Worm (Caenorhabditis elegans) whole organism, midembryonic: Measurements from ENCODE around the gene F58B4.2.

ENCODE experiments used
- T22C8.4 ChIP-seq: fragments of 200-800 bp; sonication (Bioruptor generic); IDR thresholded peaks from 2 replicates; pipeline ENCODE4 v1.3.6; 2022; ENCODE audit warnings: missing genetic modification characterization, missing compliant biosample characterization
- cog-1 ChIP-seq: sonication (generic microtip); optimal IDR thresholded peaks from 2 replicates; lab custom pipeline; 2016; ENCODE audit warnings: missing genetic modification characterization, missing compliant biosample characterization
- flt-1 ChIP-seq: fragments of 200-800 bp; sonication (Bioruptor generic); IDR thresholded peaks from 2 replicates; pipeline ENCODE4 v1.3.6; 2022; ENCODE audit warnings: missing genetic modification characterization, missing compliant biosample characterization
- klf-2 ChIP-seq: fragments of 200-800 bp; sonication (Bioruptor generic); conservative IDR thresholded peaks from 2 replicates; pipeline ENCODE4 v1.3.6; 2022; ENCODE audit warnings: missing genetic modification reagents, missing genetic modification characterization, missing compliant biosample characterization
- med-1 ChIP-seq: sonication (generic microtip); optimal IDR thresholded peaks from 2 replicates; lab custom pipeline; 2017; ENCODE audit warnings: missing genetic modification characterization, mild to moderate bottlenecking, missing compliant biosample characterization, antibody characterized with exemption, missing genetic modification reagents; ENCODE audit not compliant: insufficient read depth
- ref-1 ChIP-seq: fragments of 200-800 bp; sonication (Bioruptor generic); conservative IDR thresholded peaks from 2 replicates; pipeline ENCODE4 v1.3.6; 2022; ENCODE audit warnings: missing genetic modification reagents, missing genetic modification characterization, missing compliant biosample characterization
- tab-1 ChIP-seq: fragments of 200-800 bp; sonication (Bioruptor generic); IDR thresholded peaks from 2 replicates; pipeline ENCODE4 v1.3.6; 2022; ENCODE audit warnings: missing genetic modification characterization, missing compliant biosample characterization
- ztf-23 ChIP-seq: fragments of 200-800 bp; sonication (Bioruptor generic); IDR thresholded peaks from 2 replicates; pipeline ENCODE4 v1.3.6; 2022; ENCODE audit warnings: missing genetic modification reagents, missing genetic modification characterization, missing compliant biosample characterization
- ztf-29 ChIP-seq: fragments of 200-800 bp; sonication (Bioruptor generic); IDR thresholded peaks from 2 replicates; pipeline ENCODE4 v1.3.6; 2022; ENCODE audit warnings: missing genetic modification reagents, missing genetic modification characterization, missing compliant biosample characterization

F58B4.2 gene

DNA sequence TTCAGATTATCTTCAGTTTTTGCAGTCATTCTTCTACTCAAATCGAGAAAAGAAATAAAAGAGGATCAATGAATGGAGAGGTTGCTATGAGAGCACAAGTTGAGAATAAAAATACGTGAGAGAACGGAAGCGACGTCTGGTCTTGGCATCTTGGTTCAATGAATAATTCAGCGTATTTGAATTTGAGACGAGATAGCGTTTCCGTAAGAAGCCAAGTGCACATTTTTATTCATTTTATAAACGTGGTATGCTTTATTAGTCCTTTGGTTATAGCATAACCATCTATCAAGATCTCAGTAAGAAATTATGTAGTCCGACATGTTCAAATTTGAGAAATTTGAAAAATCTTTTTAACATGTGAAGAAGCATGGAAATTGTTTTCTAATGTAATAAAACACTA is at the start of gene F58B4.2:
F58B4.2 (minus strand) TSS at position 101 of the 400 bp plus-strand sequence.
- TF ChIP-seq ztf-23 (GFP tag; lab: Robert Waterston, UW) (no peak), cog-1 (no peak), ref-1 (no peak), T22C8.4 (GFP tag; lab: Robert Waterston, UW) (no peak)

DNA sequence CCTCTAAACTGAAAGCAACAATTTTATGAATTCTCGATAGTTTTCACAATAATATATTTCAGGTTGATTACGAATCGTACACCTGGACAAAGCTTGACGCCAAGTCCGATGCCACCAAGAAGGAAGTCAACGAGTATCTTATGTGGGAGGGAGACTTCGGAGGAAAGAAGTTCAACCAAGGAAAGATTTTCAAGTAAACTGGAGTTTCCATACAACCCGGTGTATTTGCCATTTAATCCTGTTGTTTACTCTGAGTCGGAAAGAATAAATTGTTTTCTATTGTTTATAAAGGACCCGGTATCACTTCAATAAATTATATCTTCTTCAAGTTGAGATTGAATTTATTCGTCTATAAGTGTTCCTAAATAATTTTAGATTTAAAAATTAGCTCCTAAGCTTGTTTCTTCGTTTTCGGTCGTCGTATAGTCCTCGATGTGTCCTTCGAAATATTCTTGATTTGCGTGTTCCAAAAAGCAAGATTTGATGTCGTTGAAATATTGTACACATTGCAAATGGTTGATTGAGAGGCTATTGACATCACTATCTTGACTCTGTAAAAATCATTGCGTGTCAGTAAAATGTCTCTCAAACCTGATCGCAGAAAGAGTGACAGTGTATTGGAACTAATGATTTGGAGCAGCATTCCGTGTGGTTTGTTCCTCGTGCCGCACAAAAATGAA is 49.5 kb upstream of the F58B4.2 start:
- TF ChIP-seq flt-1, result no peak
- TF ChIP-seq klf-2, result no peak
- no peak for TF ChIP-seq T22C8.4 (GFP tag; lab: Robert Waterston, UW)
- no peak for TF ChIP-seq med-1 (GFP tag; lab: Kevin White, UChicago)
- no peak for TF ChIP-seq ref-1
- TF ChIP-seq ztf-23 (GFP tag; lab: Robert Waterston, UW), result no peak
- TF ChIP-seq cog-1, result no peak
- TF ChIP-seq ztf-29, result no peak
- no peak for TF ChIP-seq tab-1 (GFP tag; lab: Robert Waterston, UW)

- no peak for TF ChIP-seq flt-1
- TF ChIP-seq klf-2, result no peak
- TF ChIP-seq T22C8.4 (GFP tag; lab: Robert Waterston, UW), result no peak
- TF ChIP-seq ztf-23 (GFP tag; lab: Robert Waterston, UW), result no peak
- no peak for TF ChIP-seq med-1 (GFP tag; lab: Kevin White, UChicago)
- no peak for TF ChIP-seq ztf-29
- no peak for TF ChIP-seq tab-1 (GFP tag; lab: Robert Waterston, UW)
- TF ChIP-seq cog-1, result no peak
- TF ChIP-seq ref-1, result no peak
These were observed 48.6 kb upstream of the F58B4.2 start for ce11 chrV:10966874-10967273.

DNA sequence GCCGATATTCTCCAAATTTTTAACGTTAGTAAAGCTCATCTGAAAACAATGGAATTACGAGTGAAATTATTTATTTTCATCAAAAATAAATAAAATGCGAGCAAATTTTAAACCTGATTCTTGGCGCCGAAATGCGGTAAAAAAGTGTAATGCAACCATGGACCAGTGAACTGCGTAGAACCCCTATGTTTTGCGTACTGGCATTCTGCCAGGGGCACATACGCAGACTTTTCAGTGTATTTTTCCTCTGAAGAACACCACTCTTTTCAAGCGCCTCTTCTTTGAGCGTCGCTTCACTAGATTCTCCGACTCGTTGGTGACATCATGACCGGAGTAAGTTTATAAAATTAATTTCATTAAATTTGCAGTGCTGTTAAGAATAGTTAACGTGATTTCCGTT is 47.2 kb upstream of the F58B4.2 start, which contains the start of the genes ctf-4 and eef-1G:
ctf-4 (minus strand) TSS at position 39 of the 400 bp plus-strand sequence.
eef-1G (plus strand) TSS at position 219 of the 400 bp plus-strand sequence.
- TF ChIP-seq T22C8.4 (GFP tag; lab: Robert Waterston, UW) (0 out of 2 replicates have a peak, but pooled peaks have one; percentile 25), flt-1 (peak; percentile 69), cog-1 (peak; percentile 86), ref-1 (no peak), klf-2 (no peak), ztf-23 (GFP tag; lab: Robert Waterston, UW) (peak; percentile 100)

DNA sequence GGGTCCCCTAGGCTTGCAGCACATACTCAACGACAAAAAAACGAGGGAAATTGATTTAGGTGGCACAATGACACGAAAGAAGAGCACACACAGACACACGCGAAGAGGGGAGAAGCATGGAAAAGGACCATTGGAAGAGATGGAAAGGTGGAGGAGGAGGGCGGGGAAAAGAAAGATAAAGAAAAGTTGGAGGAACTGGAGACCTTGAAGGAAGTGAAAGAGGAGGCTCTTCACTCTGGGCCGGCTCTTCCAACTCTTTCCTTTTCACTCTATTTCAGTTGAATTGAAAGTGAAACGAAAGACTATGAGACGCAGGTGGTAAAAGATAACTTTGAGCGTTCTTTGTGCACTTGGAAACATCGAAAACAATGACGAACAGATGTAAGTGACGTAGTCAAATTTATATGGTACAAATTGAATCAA is 43.2 kb upstream of the F58B4.2 start:
- TF ChIP-seq ztf-23 (GFP tag; lab: Robert Waterston, UW), result peak; percentile 65
- TF ChIP-seq flt-1, result no peak

DNA sequence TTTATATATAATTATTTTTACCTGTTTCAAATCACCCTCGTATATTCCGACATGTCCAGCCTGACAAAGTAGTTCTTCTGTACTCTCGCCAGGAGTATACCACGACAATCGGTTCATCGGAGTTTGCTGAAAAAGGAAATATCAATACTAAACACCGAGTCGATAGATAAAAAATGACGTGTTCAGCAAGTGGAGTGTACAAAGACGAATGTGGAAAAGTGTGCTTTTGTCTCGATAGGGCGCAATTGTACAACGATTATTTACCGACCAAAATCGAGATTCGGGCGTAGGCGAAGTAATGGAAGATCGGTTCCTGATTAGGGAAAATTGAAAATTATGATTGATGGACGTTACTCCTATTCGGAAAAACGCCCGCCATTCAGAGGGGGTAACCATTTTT is 42.3 kb upstream of the F58B4.2 start, which contains the start of gene vps-36:
vps-36 (minus strand) TSS at position 126 of the 400 bp plus-strand sequence.
- TF ChIP-seq ztf-29 (no peak), ref-1 (no peak), flt-1 (no peak), ztf-23 (GFP tag; lab: Robert Waterston, UW) (no peak), klf-2 (no peak), cog-1 (no peak), T22C8.4 (GFP tag; lab: Robert Waterston, UW) (no peak), tab-1 (GFP tag; lab: Robert Waterston, UW) (no peak), med-1 (GFP tag; lab: Kevin White, UChicago) (no peak)

DNA sequence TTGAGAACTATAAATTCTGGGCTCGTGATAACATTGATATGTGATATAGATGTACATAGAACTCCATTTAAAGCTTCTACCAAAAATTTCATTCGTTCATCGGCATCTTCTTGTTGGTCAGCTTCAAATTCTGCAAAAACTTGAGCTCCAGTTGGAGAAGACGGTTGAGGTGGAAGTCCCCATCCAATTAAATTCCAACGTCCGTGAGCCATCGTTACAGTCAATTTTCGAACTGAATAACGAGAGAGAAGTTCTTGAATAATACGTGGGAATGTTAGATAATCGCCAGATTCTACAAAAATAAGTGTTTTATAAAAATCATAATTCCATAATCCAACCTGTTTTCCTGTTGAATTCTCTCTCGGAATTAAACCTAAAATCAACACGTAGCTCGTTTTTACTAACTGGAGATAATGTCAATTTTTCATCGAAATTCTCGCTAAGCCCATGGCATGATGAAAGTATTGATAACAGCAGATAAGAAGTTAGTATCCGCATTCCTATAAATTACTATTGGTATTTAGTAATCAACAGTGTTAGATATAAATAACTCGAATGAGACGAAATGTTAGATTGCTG is 40.1 kb upstream of the F58B4.2 start, which contains the start of gene pigt-1:
pigt-1 (minus strand) TSS at position 500 of the 579 bp plus-strand sequence.
- TF ChIP-seq med-1 (GFP tag; lab: Kevin White, UChicago) (no peak), ztf-29 (no peak), klf-2 (no peak), cog-1 (no peak), T22C8.4 (GFP tag; lab: Robert Waterston, UW) (no peak), flt-1 (no peak), ztf-23 (GFP tag; lab: Robert Waterston, UW) (no peak), ref-1 (no peak), tab-1 (GFP tag; lab: Robert Waterston, UW) (no peak)

- TF ChIP-seq ztf-29 (no peak), med-1 (GFP tag; lab: Kevin White, UChicago) (no peak), cog-1 (no peak), flt-1 (no peak), T22C8.4 (GFP tag; lab: Robert Waterston, UW) (no peak), ztf-23 (GFP tag; lab: Robert Waterston, UW) (no peak), tab-1 (GFP tag; lab: Robert Waterston, UW) (no peak), klf-2 (no peak), ref-1 (no peak)
These were observed 37.6 kb upstream of the F58B4.2 start, which contains the start of gene F17C11.13 for ce11 chrV:10955681-10956476. Gene F17C11.13 (plus strand): TSS chrV:10955923.

- TF ChIP-seq med-1 (GFP tag; lab: Kevin White, UChicago) (no peak), cog-1 (no peak), tab-1 (GFP tag; lab: Robert Waterston, UW) (no peak), T22C8.4 (GFP tag; lab: Robert Waterston, UW) (no peak), ztf-29 (no peak), klf-2 (no peak), ztf-23 (GFP tag; lab: Robert Waterston, UW) (no peak), ref-1 (no peak), flt-1 (no peak)
These were observed 36.6 kb upstream of the F58B4.2 start, which contains the start of gene F17C11.6 for ce11 chrV:10954832-10955231. Gene F17C11.6 (plus strand): TSS chrV:10955121.

- TF ChIP-seq tab-1 (GFP tag; lab: Robert Waterston, UW) (no peak), T22C8.4 (GFP tag; lab: Robert Waterston, UW) (no peak), klf-2 (no peak), ztf-29 (no peak), ztf-23 (GFP tag; lab: Robert Waterston, UW) (no peak), med-1 (GFP tag; lab: Kevin White, UChicago) (no peak)
These were observed 36.1 kb upstream of the F58B4.2 start, which contains the start of gene clec-221 for ce11 chrV:10954334-10954733. Gene clec-221 (minus strand): TSS chrV:10954434.
